Worm (Caenorhabditis elegans): ENCODE results near the gene mrpl-22.

mrpl-22 gene

ce11 chrIII:10600894-10601293 is 14.4 kb upstream of the mrpl-22 start (continued):
- TF ChIP-seq dsc-1 (tag; optimal IDR thresholded peaks at IDR 0.05), result peak; percentile 95
- peak; percentile 6 for TF ChIP-seq nhr-20 (tag; optimal IDR thresholded peaks at IDR 0.05)
- no peak for TF ChIP-seq tlp-1 (tag; optimal IDR thresholded peaks at IDR 0.05)
- TF ChIP-seq ceh-88 (GFP tag; IDR thresholded peaks at IDR 0.05), result no peak
- peak; percentile 74 for TF ChIP-seq pax-3 (tag; optimal IDR thresholded peaks at IDR 0.05)
- no peak for TF ChIP-seq ztf-11 (tag; optimal IDR thresholded peaks at IDR 0.05)

ce11 chrIII:10603248-10603647 is 12.0 kb upstream of the mrpl-22 start, which contains the start of gene Y39A1A.2:
Gene Y39A1A.2 (minus strand): TSS chrIII:10603566.
- TF ChIP-seq mab-9 (GFP tag; IDR thresholded peaks at IDR 0.05) (no peak), lsy-2 (tag; optimal IDR thresholded peaks at IDR 0.05) (no peak), efl-3 (GFP tag; optimal IDR thresholded peaks at IDR 0.05) (no peak), irx-1 (tag; optimal IDR thresholded peaks at IDR 0.05) (no peak), grh-1 (GFP tag; IDR thresholded peaks at IDR 0.05) (no peak), nhr-19 (GFP tag; conservative IDR thresholded peaks at IDR 0.05) (no peak), ces-1 (GFP tag; optimal IDR thresholded peaks at IDR 0.05) (no peak), F16B12.6 (tag; optimal IDR thresholded peaks at IDR 0.05) (no peak), ceh-90 (tag; optimal IDR thresholded peaks at IDR 0.05) (no peak), snu-23 (GFP tag; optimal IDR thresholded peaks at IDR 0.05) (no peak), C16A3.4 (tag; optimal IDR thresholded peaks at IDR 0.05) (no peak), snpc-4 (tag; optimal IDR thresholded peaks at IDR 0.05) (no peak), nhr-71 (tag; optimal IDR thresholded peaks at IDR 0.05) (no peak), ztf-4 (tag; optimal IDR thresholded peaks at IDR 0.05) (no peak), aha-1 (tag; optimal IDR thresholded peaks at IDR 0.05) (no peak), zip-4 (GFP tag; optimal IDR thresholded peaks at IDR 0.05) (no peak), C04F5.9 (tag; optimal IDR thresholded peaks at IDR 0.05) (no peak)

- TF ChIP-seq lin-35 (GFP tag; optimal IDR thresholded peaks at IDR 0.05) (no peak), dsc-1 (tag; optimal IDR thresholded peaks at IDR 0.05) (peak; percentile 51), mef-2 (tag; optimal IDR thresholded peaks at IDR 0.05) (peak; percentile 24), nhr-77 (tag; optimal IDR thresholded peaks at IDR 0.05) (no peak), egl-27 (tag; optimal IDR thresholded peaks at IDR 0.05) (no peak), fkh-8 (tag; optimal IDR thresholded peaks at IDR 0.05) (peak; percentile 98), nhr-71 (tag; optimal IDR thresholded peaks at IDR 0.05) (peak; percentile 72), F16B12.6 (tag; optimal IDR thresholded peaks at IDR 0.05) (peak; percentile 4), zip-4 (GFP tag; optimal IDR thresholded peaks at IDR 0.05) (no peak), ceh-8 (GFP tag; optimal IDR thresholded peaks at IDR 0.05) (no peak), swsn-7 (tag; optimal IDR thresholded peaks at IDR 0.05) (peak; percentile 13), unc-30 (tag; optimal IDR thresholded peaks at IDR 0.05) (no peak), pax-3 (tag; optimal IDR thresholded peaks at IDR 0.05) (no peak), lin-14 (GFP tag; optimal IDR thresholded peaks at IDR 0.05) (peak; percentile 26), hlh-17 (GFP tag; optimal IDR thresholded peaks at IDR 0.05; ENCODE audit: borderline replicate concordance) (no peak), nhr-47 (tag; optimal IDR thresholded peaks at IDR 0.05) (peak; percentile 65), xbp-1 (tag; optimal IDR thresholded peaks at IDR 0.05) (no peak), vab-15 (tag; optimal IDR thresholded peaks at IDR 0.05) (no peak), nhr-28 (tag; optimal IDR thresholded peaks at IDR 0.05) (no peak)
Measured at ce11 chrIII:10604325-10604724, 10.9 kb upstream of the mrpl-22 start.

- TF ChIP-seq alr-1 (tag; optimal IDR thresholded peaks at IDR 0.05; ENCODE audit: borderline replicate concordance) (no peak), nhr-12 (tag; optimal IDR thresholded peaks at IDR 0.05) (no peak), hlh-4 (tag; optimal IDR thresholded peaks at IDR 0.05) (no peak), grh-1 (GFP tag; IDR thresholded peaks at IDR 0.05) (no peak), lin-14 (GFP tag; optimal IDR thresholded peaks at IDR 0.05) (no peak), nhr-28 (tag; optimal IDR thresholded peaks at IDR 0.05) (no peak), unc-30 (tag; optimal IDR thresholded peaks at IDR 0.05) (no peak), unc-86 (tag; optimal IDR thresholded peaks at IDR 0.05) (no peak), efl-1 (optimal IDR thresholded peaks at IDR 0.05) (no peak), efl-1 (GFP tag; optimal IDR thresholded peaks at IDR 0.05 in 1 of 2) (no peak), hpl-2 (GFP tag; optimal IDR thresholded peaks at IDR 0.05) (no peak), fos-1 (tag; optimal IDR thresholded peaks at IDR 0.05) (no peak), zag-1 (tag; optimal IDR thresholded peaks at IDR 0.05) (no peak), blmp-1 (tag; optimal IDR thresholded peaks at IDR 0.05) (no peak), irx-1 (tag; optimal IDR thresholded peaks at IDR 0.05) (no peak), vab-15 (tag; optimal IDR thresholded peaks at IDR 0.05) (no peak), ces-1 (GFP tag; optimal IDR thresholded peaks at IDR 0.05) (no peak), C04F5.9 (tag; optimal IDR thresholded peaks at IDR 0.05) (no peak)
Measured at ce11 chrIII:10605049-10605448, 10.2 kb upstream of the mrpl-22 start, which contains the start of gene rabx-5. Gene rabx-5 (plus strand): TSS chrIII:10605349.

All from whole organism, L1 larva.